Worm (Caenorhabditis elegans): ENCODE results near the gene rgs-7.

DNA sequence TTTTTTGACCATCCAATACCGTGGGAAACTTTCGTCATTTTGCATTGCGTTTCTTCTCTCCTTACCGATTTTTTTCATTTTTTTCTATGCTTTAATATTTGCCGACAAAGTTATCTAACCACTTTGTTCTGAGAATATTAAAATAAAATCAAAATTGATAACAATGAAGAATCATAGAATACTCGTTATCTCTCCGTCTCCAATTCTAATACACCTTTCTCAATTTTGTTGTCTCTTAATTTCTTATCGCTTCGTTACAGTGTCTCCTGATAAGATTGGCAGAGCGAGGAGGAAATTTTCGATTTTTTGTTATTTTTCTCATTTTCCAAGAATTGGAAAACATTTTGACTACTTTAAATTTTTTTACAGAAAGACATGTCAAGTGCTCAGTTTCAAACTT lies 33.9 kb downstream of the rgs-7 start, which contains the start of gene ckc-1:
- TF ChIP-seq nhr-12 (tag; optimal IDR thresholded peaks at IDR 0.05) (no peak), ztf-1 (GFP tag; conservative IDR thresholded peaks at IDR 0.05) (no peak), lin-13 (GFP tag; optimal IDR thresholded peaks at IDR 0.05) (no peak), ama-1 (optimal IDR thresholded peaks at IDR 0.05) (no peak), nhr-77 (tag; optimal IDR thresholded peaks at IDR 0.05) (no peak), ztf-11 (tag; optimal IDR thresholded peaks at IDR 0.05) (no peak), skn-1 (tag; optimal IDR thresholded peaks at IDR 0.05) (no peak), mab-5 (tag; optimal IDR thresholded peaks at IDR 0.05) (no peak), alr-1 (tag; optimal IDR thresholded peaks at IDR 0.05) (no peak)
